Worm (Caenorhabditis elegans) whole organism, L1 larva: ENCODE measurements around the gene ZK470.14.

Source experiments
- aly-2 ChIP-seq: fragments of 150-350 bp; optimal IDR thresholded peaks from 2 replicates; lab custom pipeline; 2014; ENCODE audit warnings: missing biosample characterization, missing genetic modification characterization
- ceh-88 ChIP-seq: fragments of 200-800 bp; sonication (Bioruptor generic); IDR thresholded peaks from 2 replicates; pipeline ENCODE4 v1.3.6; 2022; ENCODE audit warnings: missing genetic modification characterization, missing compliant biosample characterization
- ces-1 ChIP-seq: fragments of 150-350 bp; optimal IDR thresholded peaks from 2 replicates; lab custom pipeline; 2014; ENCODE audit warnings: missing biosample characterization, missing genetic modification reagents, missing genetic modification characterization
- unc-62 ChIP-seq: fragments of 150-350 bp; optimal IDR thresholded peaks from 2 replicates; lab custom pipeline; 2014; ENCODE audit warnings: missing biosample characterization, missing genetic modification reagents, missing genetic modification characterization
- unc-86 ChIP-seq: sonication (generic microtip); optimal IDR thresholded peaks from 2 replicates; lab custom pipeline; 2016; ENCODE audit warnings: missing genetic modification characterization, missing compliant biosample characterization
- vab-15 ChIP-seq: sonication (generic microtip); optimal IDR thresholded peaks from 2 replicates; lab custom pipeline; 2017; ENCODE audit warnings: missing genotype, mild to moderate bottlenecking, missing genetic modification characterization, missing compliant biosample characterization

DNA sequence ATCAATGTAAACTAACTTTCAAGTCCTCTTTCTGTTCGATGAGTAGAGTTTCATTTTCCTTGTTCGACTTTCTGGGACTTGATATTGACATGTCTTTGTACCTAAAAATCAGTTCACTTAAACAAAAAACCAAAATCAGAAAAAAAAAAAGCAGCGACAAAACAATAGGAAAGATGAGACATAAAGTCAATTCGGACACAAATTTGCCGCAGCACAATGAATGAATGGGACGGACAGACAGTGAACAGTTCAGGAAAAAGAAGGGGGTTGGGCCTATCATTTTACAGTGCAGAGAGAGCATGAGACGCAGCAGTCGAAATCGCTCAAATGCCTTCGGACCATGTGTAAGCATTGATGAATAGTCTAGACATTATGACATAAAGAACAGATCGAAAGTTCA lies 19.4 kb downstream of the ZK470.14 start, which contains the start of gene mrp-6:
- TF ChIP-seq ces-1 (no peak), ceh-88 (no peak), vab-15 (tag; lab: Kevin White, UChicago) (no peak), aly-2 (tag; lab: Kevin White, UChicago) (no peak), unc-86 (tag; lab: Kevin White, UChicago) (no peak), unc-62 (GFP tag; lab: Kevin White, UChicago) (no peak)
